Worm (Caenorhabditis elegans) whole organism, mixed stage, embryonic: ENCODE results near the gene srx-23.

ENCODE experiments used
- M03D4.4 ChIP-seq: sonication (generic microtip); optimal IDR thresholded peaks from 2 replicates; lab custom pipeline; 2017; ENCODE audit warnings: mild to moderate bottlenecking, missing genetic modification characterization, missing compliant biosample characterization
- bed-3 ChIP-seq: fragments of 200-800 bp; sonication (Bioruptor generic); optimal IDR thresholded peaks from 3 replicates; lab custom pipeline; 2018; ENCODE audit warnings: mild to moderate bottlenecking, missing genetic modification characterization, moderate library complexity, missing compliant biosample characterization
- blmp-1 ChIP-seq: fragments of 150-350 bp; optimal IDR thresholded peaks from 2 replicates; lab custom pipeline; 2014; ENCODE audit warnings: missing biosample characterization, missing genetic modification characterization
- ceh-39 ChIP-seq: fragments of 150-350 bp; optimal IDR thresholded peaks from 2 replicates; lab custom pipeline; 2014; ENCODE audit warnings: missing biosample characterization, missing genetic modification characterization
- ceh-43 ChIP-seq: fragments of 200-800 bp; sonication (Bioruptor generic); optimal IDR thresholded peaks from 2 replicates; lab custom pipeline; 2018; ENCODE audit warnings: mild to moderate bottlenecking, missing genetic modification characterization, moderate library complexity, missing compliant biosample characterization
- cnd-1 ChIP-seq: fragments of 200-800 bp; sonication (Bioruptor generic); optimal IDR thresholded peaks from 2 replicates; lab custom pipeline; 2018; ENCODE audit warnings: mild to moderate bottlenecking, missing genetic modification characterization, missing compliant biosample characterization
- drap-1 ChIP-seq: fragments of 200-800 bp; sonication (Bioruptor generic); optimal IDR thresholded peaks from 3 replicates; lab custom pipeline; 2018; ENCODE audit warnings: mild to moderate bottlenecking, missing genetic modification characterization, missing compliant biosample characterization
- elt-1 ChIP-seq: sonication (generic microtip); optimal IDR thresholded peaks from 2 replicates; lab custom pipeline; 2017; ENCODE audit warnings: missing genetic modification characterization, mild to moderate bottlenecking, missing compliant biosample characterization, antibody characterized with exemption, moderate library complexity, borderline replicate concordance; ENCODE audit not compliant: insufficient read depth
- elt-3 ChIP-seq: fragments of 150-350 bp; optimal IDR thresholded peaks from 2 replicates; lab custom pipeline; 2014; ENCODE audit warnings: missing biosample characterization, missing genetic modification characterization
- flh-1 ChIP-seq: fragments of 200-800 bp; sonication (Bioruptor generic); optimal IDR thresholded peaks from 2 replicates; lab custom pipeline; 2018; ENCODE audit warnings: mild to moderate bottlenecking, missing genetic modification characterization, moderate library complexity, missing compliant biosample characterization
- hlh-1 ChIP-seq: fragments of 150-350 bp; optimal IDR thresholded peaks from 2 replicates; lab custom pipeline; 2014; ENCODE audit warnings: missing biosample characterization, missing genetic modification reagents, missing genetic modification characterization
- lin-32 ChIP-seq: fragments of 200-800 bp; sonication (Bioruptor generic); optimal IDR thresholded peaks from 2 replicates; lab custom pipeline; 2018; ENCODE audit warnings: mild to moderate bottlenecking, missing genetic modification characterization, missing compliant biosample characterization
- lsy-2 ChIP-seq: fragments of 150-350 bp; optimal IDR thresholded peaks from 2 replicates; lab custom pipeline; 2014; ENCODE audit warnings: missing biosample characterization, missing genetic modification characterization
- mep-1 ChIP-seq: fragments of 150-350 bp; optimal IDR thresholded peaks from 2 replicates; lab custom pipeline; 2017; ENCODE audit warnings: missing biosample characterization, missing genetic modification reagents, missing genetic modification characterization, inconsistent platforms
- mls-2 ChIP-seq: sonication (generic microtip); optimal IDR thresholded peaks from 2 replicates; lab custom pipeline; 2016; ENCODE audit warnings: mild to moderate bottlenecking, missing genetic modification characterization, moderate library complexity, missing compliant biosample characterization
- nhr-12 ChIP-seq: fragments of 150-350 bp; optimal IDR thresholded peaks from 2 replicates; lab custom pipeline; 2014; ENCODE audit warnings: missing biosample characterization, missing genetic modification characterization
- nhr-2 ChIP-seq: fragments of 150-350 bp; optimal IDR thresholded peaks from 2 replicates; lab custom pipeline; 2014; ENCODE audit warnings: missing biosample characterization, missing genetic modification characterization
- nhr-237 ChIP-seq: fragments of 150-350 bp; optimal IDR thresholded peaks from 2 replicates; lab custom pipeline; 2014; ENCODE audit warnings: missing biosample characterization, missing genetic modification characterization
- nhr-28 ChIP-seq: fragments of 150-350 bp; optimal IDR thresholded peaks from 2 replicates; lab custom pipeline; 2014; ENCODE audit warnings: missing biosample characterization, missing genetic modification characterization
- nhr-76 ChIP-seq: sonication (generic microtip); optimal IDR thresholded peaks from 2 replicates; lab custom pipeline; 2017; ENCODE audit warnings: missing biosample characterization, missing genetic modification characterization
- pha-4 ChIP-seq: fragments of 150-350 bp; optimal IDR thresholded peaks from 2 replicates; lab custom pipeline; 2018; ENCODE audit warnings: missing biosample characterization, missing genetic modification reagents, missing genetic modification characterization
- sem-2 ChIP-seq: fragments of 200-800 bp; sonication (Bioruptor generic); optimal IDR thresholded peaks from 2 replicates; lab custom pipeline; 2018; ENCODE audit warnings: mild to moderate bottlenecking, missing genetic modification characterization, missing compliant biosample characterization
- snpc-4 ChIP-seq: fragments of 150-350 bp; optimal IDR thresholded peaks from 2 replicates; lab custom pipeline; 2014; ENCODE audit warnings: missing biosample characterization, missing genetic modification characterization
- sptf-1 ChIP-seq: sonication (generic microtip); optimal IDR thresholded peaks from 2 replicates; lab custom pipeline; 2017; ENCODE audit warnings: mild to moderate bottlenecking, missing genetic modification characterization, moderate library complexity, missing compliant biosample characterization
- tbx-8 ChIP-seq: fragments of 200-800 bp; sonication (Bioruptor generic); optimal IDR thresholded peaks from 2 replicates; lab custom pipeline; 2018; ENCODE audit warnings: mild to moderate bottlenecking, missing genetic modification characterization, moderate library complexity, missing compliant biosample characterization
- unc-120 ChIP-seq: sonication (generic microtip); optimal IDR thresholded peaks from 2 replicates; lab custom pipeline; 2017; ENCODE audit warnings: missing genetic modification characterization, missing compliant biosample characterization; ENCODE audit not compliant: poor library complexity, severe bottlenecking
- unc-39 ChIP-seq: fragments of 150-350 bp; optimal IDR thresholded peaks from 2 replicates; lab custom pipeline; 2014; ENCODE audit warnings: missing biosample characterization, missing genetic modification characterization
- unc-62 ChIP-seq: fragments of 150-350 bp; optimal IDR thresholded peaks from 2 replicates; lab custom pipeline; 2014; ENCODE audit warnings: missing biosample characterization, missing genetic modification reagents, missing genetic modification characterization
- ztf-11 ChIP-seq: fragments of 150-350 bp; optimal IDR thresholded peaks from 2 replicates; lab custom pipeline; 2014; ENCODE audit warnings: missing biosample characterization, missing genetic modification characterization

Gene srx-23

DNA sequence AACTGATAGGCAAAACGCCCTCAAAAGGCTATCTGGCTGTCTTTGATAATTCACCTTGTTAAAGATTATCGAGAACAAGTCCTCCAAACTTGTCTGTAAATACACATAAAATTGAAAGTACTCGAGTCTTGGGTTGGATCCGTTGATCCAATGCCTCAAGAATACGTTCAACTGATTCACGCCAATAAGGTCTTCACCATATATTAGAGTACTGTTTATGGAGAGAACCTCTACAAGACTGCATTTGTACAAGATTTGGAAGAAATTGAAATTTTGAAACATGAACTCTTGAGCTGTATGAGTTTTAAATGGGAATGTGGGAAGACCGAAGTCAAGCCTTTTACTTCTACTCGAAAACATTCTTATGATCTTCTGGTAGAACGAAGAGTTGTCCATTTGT is 40.8 kb downstream of the srx-23 start:
- TF ChIP-seq elt-3 (tag; lab: Kevin White, UChicago): no peak
- TF ChIP-seq flh-1 (GFP tag; lab: Kevin White, UChicago): no peak
- no peak for TF ChIP-seq unc-62
- no peak for TF ChIP-seq nhr-28 (tag; lab: Kevin White, UChicago)
- TF ChIP-seq nhr-2 (tag; lab: Kevin White, UChicago): no peak
- TF ChIP-seq mls-2: no peak
- TF ChIP-seq drap-1 (GFP tag; lab: Kevin White, UChicago): no peak
- TF ChIP-seq unc-39 (tag; lab: Kevin White, UChicago): no peak
- TF ChIP-seq blmp-1 (tag; lab: Kevin White, UChicago): no peak
- no peak for TF ChIP-seq mep-1 (tag; lab: Kevin White, UChicago)
- no peak for TF ChIP-seq nhr-76 (tag; lab: Kevin White, UChicago)
- TF ChIP-seq M03D4.4 (tag; lab: Kevin White, UChicago): no peak
- TF ChIP-seq cnd-1 (tag; lab: Kevin White, UChicago): no peak
- TF ChIP-seq elt-1 (tag; lab: Kevin White, UChicago): no peak
- no peak for TF ChIP-seq ceh-43 (GFP tag; lab: Kevin White, UChicago)
- no peak for TF ChIP-seq lin-32 (GFP tag; lab: Kevin White, UChicago)
- TF ChIP-seq pha-4 (tag; lab: Kevin White, UChicago): no peak
- no peak for TF ChIP-seq ztf-11 (tag; lab: Kevin White, UChicago)
- TF ChIP-seq unc-120 (tag; lab: Kevin White, UChicago): no peak
- no peak for TF ChIP-seq nhr-237

DNA sequence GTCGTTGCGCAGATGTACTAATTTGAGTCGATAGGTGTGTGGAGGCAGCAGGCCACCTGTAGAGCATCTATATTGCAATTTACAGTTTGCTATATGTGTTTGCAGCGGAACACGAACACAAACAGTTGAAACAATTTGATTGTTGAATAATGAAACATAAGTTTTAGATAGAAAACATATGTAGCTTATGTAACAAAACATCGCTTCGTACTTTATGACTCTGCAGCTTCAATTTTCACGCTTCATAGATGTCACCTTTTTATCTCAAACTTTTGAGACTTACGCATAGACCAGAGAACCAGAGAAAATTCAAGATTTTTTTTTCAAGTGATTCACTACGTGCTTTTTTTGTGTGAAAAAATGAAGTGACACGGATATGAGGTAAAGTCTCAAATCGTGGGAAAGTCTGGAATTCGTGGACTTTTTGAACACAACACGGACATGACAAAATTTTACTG is 41.8 kb downstream of the srx-23 start, which contains the start of gene fbxb-72:
Gene fbxb-72, minus strand, starts transcription at position 58 of the 458 bp plus-strand sequence.
- TF ChIP-seq ceh-43 (GFP tag; lab: Kevin White, UChicago): no peak
- TF ChIP-seq sptf-1 (tag; lab: Kevin White, UChicago): peak; percentile 18
- no peak for TF ChIP-seq snpc-4 (tag; lab: Kevin White, UChicago)
- TF ChIP-seq lsy-2 (tag; lab: Kevin White, UChicago): no peak
- TF ChIP-seq pha-4 (tag; lab: Kevin White, UChicago): no peak
- no peak for TF ChIP-seq nhr-237
- no peak for TF ChIP-seq lin-32 (GFP tag; lab: Kevin White, UChicago)
- peak; percentile 9 for TF ChIP-seq hlh-1 (tag; lab: Kevin White, UChicago)
- peak; percentile 44 for TF ChIP-seq ceh-39 (tag; lab: Kevin White, UChicago)

DNA sequence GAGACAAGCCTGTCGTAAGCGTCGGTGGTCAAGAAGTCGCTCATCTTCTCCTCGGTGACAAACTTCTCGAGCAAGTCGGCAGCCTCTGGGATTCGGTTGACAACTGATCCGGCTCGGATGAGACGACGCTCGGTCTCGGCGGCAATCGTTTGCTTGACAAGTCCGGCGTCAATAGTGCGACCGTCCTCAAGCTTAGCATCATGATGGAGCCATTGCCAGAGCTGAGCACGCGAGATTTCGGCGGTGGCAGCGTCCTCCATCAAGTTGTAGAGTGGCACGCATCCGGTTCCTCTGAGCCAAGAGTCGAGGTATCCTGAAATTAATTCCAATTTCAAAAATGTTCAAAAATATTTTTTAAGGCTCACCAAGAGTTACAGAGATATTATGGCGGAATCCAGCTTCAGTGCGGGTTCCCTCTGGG is 42.3 kb downstream of the srx-23 start:
- TF ChIP-seq ceh-39 (tag; lab: Kevin White, UChicago) (no peak), mls-2 (no peak), bed-3 (GFP tag; lab: Kevin White, UChicago) (no peak), nhr-12 (tag; lab: Kevin White, UChicago) (no peak), cnd-1 (tag; lab: Kevin White, UChicago) (no peak), unc-120 (tag; lab: Kevin White, UChicago) (no peak), pha-4 (tag; lab: Kevin White, UChicago) (no peak)
- TF ChIP-seq, all 35 proteins: peak for 0

DNA sequence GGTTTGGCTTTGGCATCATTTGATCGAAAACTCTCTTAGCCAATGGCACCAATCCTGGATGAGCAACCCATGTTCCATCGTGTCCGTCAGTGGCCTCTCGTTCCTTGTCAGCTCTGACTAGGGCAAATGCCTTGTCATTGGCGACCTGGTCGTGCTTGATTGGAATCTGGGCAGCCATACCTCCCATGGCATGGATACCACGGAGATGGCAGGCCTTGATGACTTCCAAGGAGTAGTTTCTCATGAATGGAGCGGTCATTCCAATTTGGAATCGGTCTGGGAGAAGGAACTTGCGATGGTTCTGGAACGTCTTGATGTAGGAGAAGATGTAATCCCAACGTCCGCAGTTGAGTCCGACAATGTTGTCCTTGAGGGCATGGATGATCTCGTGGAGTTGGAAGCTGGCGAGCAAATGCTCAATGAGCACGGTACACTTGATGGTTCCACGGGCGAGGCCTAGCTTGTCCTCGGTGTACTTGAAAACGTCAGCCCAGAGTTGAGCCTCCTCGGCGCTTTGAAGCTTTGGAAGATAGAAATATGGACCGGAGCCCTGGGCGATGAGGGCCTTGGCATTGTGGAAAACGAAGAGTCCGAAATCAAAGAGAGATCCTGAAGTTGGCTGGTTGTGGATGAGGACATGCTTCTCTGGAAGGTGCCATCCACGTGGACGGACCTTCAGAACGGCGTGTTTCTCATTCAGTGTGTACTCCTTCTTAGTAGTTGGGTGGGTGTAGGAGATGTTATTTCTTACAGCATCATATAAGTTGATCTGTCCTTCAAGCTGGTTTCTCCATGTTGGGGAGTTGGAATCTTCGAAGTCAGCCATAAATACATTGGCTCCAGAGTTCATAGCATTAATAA is 43.0 kb downstream of the srx-23 start:
- TF ChIP-seq nhr-237: no peak
- TF ChIP-seq tbx-8 (GFP tag; lab: Kevin White, UChicago): no peak
- TF ChIP-seq hlh-1 (tag; lab: Kevin White, UChicago): no peak
- no peak for TF ChIP-seq lsy-2 (tag; lab: Kevin White, UChicago)
- TF ChIP-seq lin-32 (GFP tag; lab: Kevin White, UChicago): no peak
- TF ChIP-seq sem-2: no peak
- TF ChIP-seq nhr-2 (tag; lab: Kevin White, UChicago): no peak
- TF ChIP-seq flh-1 (GFP tag; lab: Kevin White, UChicago): no peak
